Fruit fly (Drosophila melanogaster): ENCODE measurements around the gene Imp.

Imp gene

dm6 chrX:10854686-10855085 is 30.6 kb upstream of the Imp start, which contains the start of gene feo (continued):
- TF ChIP-seq Ptx1 (GFP tag; IDR thresholded peaks at IDR 0.05) (no peak), MTF-1 (GFP tag; optimal IDR thresholded peaks at IDR 0.05; ENCODE audit: borderline replicate concordance) (no peak), CG34376 (GFP tag; optimal IDR thresholded peaks at IDR 0.05) (no peak), bbx (GFP tag; IDR thresholded peaks at IDR 0.05; ENCODE audit: partially characterized antibody) (peak; percentile 34; the same call in 1 of the 2 replicates), CG5180 (GFP tag; optimal IDR thresholded peaks at IDR 0.05) (no peak), CG17328 (GFP tag; IDR thresholded peaks at IDR 0.05) (no peak), Oli (tag; optimal IDR thresholded peaks at IDR 0.05) (no peak), zf30C (GFP tag; optimal IDR thresholded peaks at IDR 0.05) (peak; percentile 54), CG15269 (tag; optimal IDR thresholded peaks at IDR 0.05) (no peak), peb (GFP tag; IDR thresholded peaks at IDR 0.05) (no peak), HmgZ (tag; optimal IDR thresholded peaks at IDR 0.05) (peak; percentile 27), gfzf (GFP tag; optimal IDR thresholded peaks at IDR 0.05) (peak; percentile 25), CG12659 (GFP tag; optimal IDR thresholded peaks at IDR 0.05) (peak; percentile 21), bcd (GFP tag; optimal IDR thresholded peaks at IDR 0.05) (no peak), Xrp1 (GFP tag; IDR thresholded peaks at IDR 0.05) (no peak), Bgb (GFP tag; IDR thresholded peaks at IDR 0.05; ENCODE audit: partially characterized antibody) (peak; percentile 40; the same call in 1 of the 2 replicates), NK7.1 (GFP tag; optimal IDR thresholded peaks at IDR 0.05) (no peak), CG18476 (GFP tag; optimal IDR thresholded peaks at IDR 0.05) (no peak), CG6689 (GFP tag; IDR thresholded peaks at IDR 0.05) (no peak), CG8924 (tag; optimal IDR thresholded peaks at IDR 0.05) (no peak), CG17802 (tag; optimal IDR thresholded peaks at IDR 0.05) (no peak), cad (GFP tag; optimal IDR thresholded peaks at IDR 0.05) (no peak), CG13894 (tag; optimal IDR thresholded peaks at IDR 0.05) (no peak), sc (optimal IDR thresholded peaks at IDR 0.05) (no peak), sc (GFP tag; optimal IDR thresholded peaks at IDR 0.05) (no peak), Xbp1 (GFP tag; optimal IDR thresholded peaks at IDR 0.05) (no peak), gcm (GFP tag; optimal IDR thresholded peaks at IDR 0.05) (no peak), CrebB (tag; optimal IDR thresholded peaks at IDR 0.05) (no peak), CG18011 (GFP tag; optimal IDR thresholded peaks at IDR 0.05) (no peak), Hsf (GFP tag; optimal IDR thresholded peaks at IDR 0.05) (no peak), Opbp (GFP tag; IDR thresholded peaks at IDR 0.05; ENCODE audit: partially characterized antibody) (no peak; the same call in 2 of the 3 replicates), eyg (GFP tag; optimal IDR thresholded peaks at IDR 0.05) (no peak), her (GFP tag; optimal IDR thresholded peaks at IDR 0.05) (no peak), CG15514 (GFP tag; optimal IDR thresholded peaks at IDR 0.05) (peak; percentile 42), D19B (GFP tag; optimal IDR thresholded peaks at IDR 0.05) (no peak), CG7556 (GFP tag; optimal IDR thresholded peaks at IDR 0.05) (no peak), Drgx (GFP tag; IDR thresholded peaks at IDR 0.05) (no peak), sens-2 (GFP tag; IDR thresholded peaks at IDR 0.05) (no peak), HLH4C (GFP tag; IDR thresholded peaks at IDR 0.05; ENCODE audit: partially characterized antibody) (no peak), CG14860 (GFP tag; IDR thresholded peaks at IDR 0.05; ENCODE audit: partially characterized antibody) (no peak), wdn (GFP tag; IDR thresholded peaks at IDR 0.05) (no peak), stwl (tag; optimal IDR thresholded peaks at IDR 0.05) (peak; percentile 39), Hr78 (GFP tag; optimal IDR thresholded peaks at IDR 0.05) (no peak), phol (tag; optimal IDR thresholded peaks at IDR 0.05) (peak; percentile 96), CG7839 (tag; optimal IDR thresholded peaks at IDR 0.05) (no peak), jumu (GFP tag; optimal IDR thresholded peaks at IDR 0.05) (no peak), Nf-YC (tag; optimal IDR thresholded peaks at IDR 0.05) (no peak), CTCF (GFP tag; optimal IDR thresholded peaks at IDR 0.05) (no peak), CG3163 (GFP tag; optimal IDR thresholded peaks at IDR 0.05) (no peak), br (optimal IDR thresholded peaks at IDR 0.05) (no peak), pan (optimal IDR thresholded peaks at IDR 0.05) (no peak), pan (GFP tag; optimal IDR thresholded peaks at IDR 0.05 in 1 of 2, IDR thresholded peaks at IDR 0.05 in 1 of 2) (no peak)
